Fruit fly (Drosophila melanogaster) whole organism, embryonic: ENCODE measurements around the gene LysB.

Source experiments
- Atf-2 ChIP-seq: fragments of 200-800 bp; sonication (Bioruptor generic); optimal IDR thresholded peaks from 2 replicates; lab custom pipeline; 2016; ENCODE audit warnings: missing biosample characterization, missing genetic modification characterization
- Atf6 ChIP-seq: fragments of 200-800 bp; sonication (Bioruptor generic); IDR thresholded peaks from 2 replicates; pipeline ENCODE4 v1.3.6; 2022; ENCODE audit warnings: missing biosample characterization, missing genetic modification characterization
- Bgb ChIP-seq: fragments of 200-800 bp; sonication (Bioruptor generic); IDR thresholded peaks from 2 replicates; pipeline ENCODE4 v1.3.6; 2022; ENCODE audit warnings: missing biosample characterization, missing genetic modification characterization; ENCODE audit not compliant: partially characterized antibody
- BtbVII ChIP-seq: fragments of 200-800 bp; sonication (Bioruptor generic); optimal IDR thresholded peaks from 3 replicates; lab custom pipeline; 2017; ENCODE audit warnings: missing biosample characterization, mild to moderate bottlenecking, missing genetic modification characterization
- CG10147 ChIP-seq: fragments of 200-800 bp; sonication (Bioruptor generic); optimal IDR thresholded peaks from 2 replicates; lab custom pipeline; 2019; ENCODE audit warnings: missing biosample characterization, mild to moderate bottlenecking, missing genetic modification characterization, moderate library complexity
- CG1024 ChIP-seq: fragments of 200-800 bp; sonication (Bioruptor generic); IDR thresholded peaks from 2 replicates; pipeline ENCODE4 v1.3.6; 2022; ENCODE audit warnings: missing biosample characterization, missing genetic modification characterization
- CG11093 ChIP-seq: fragments of 200-800 bp; sonication (Bioruptor generic); IDR thresholded peaks from 3 replicates; pipeline ENCODE4 v1.3.6; 2022; ENCODE audit warnings: missing biosample characterization, missing genetic modification characterization
- CG12219 ChIP-seq: fragments of 200-800 bp; sonication (Bioruptor generic); optimal IDR thresholded peaks from 3 replicates; lab custom pipeline; 2018; ENCODE audit warnings: missing biosample characterization, mild to moderate bottlenecking, missing genetic modification characterization
- CG13894 ChIP-seq: fragments of 200-800 bp; sonication (Bioruptor generic); optimal IDR thresholded peaks from 3 replicates; lab custom pipeline; 2018; ENCODE audit warnings: missing biosample characterization, mild to moderate bottlenecking, missing genetic modification characterization, moderate library complexity
- CG14667 ChIP-seq: fragments of 200-800 bp; sonication (Bioruptor generic); IDR thresholded peaks from 2 replicates; pipeline ENCODE4 v1.3.6; 2022; ENCODE audit warnings: missing biosample characterization, missing genetic modification characterization
- CG15073 ChIP-seq: fragments of 200-800 bp; sonication (Bioruptor generic); optimal IDR thresholded peaks from 2 replicates; lab custom pipeline; 2016; ENCODE audit warnings: missing biosample characterization, missing genetic modification characterization
- CG16813 ChIP-seq: fragments of 200-800 bp; sonication (Bioruptor generic); IDR thresholded peaks from 3 replicates; pipeline ENCODE4 v1.3.6; 2022; ENCODE audit warnings: missing biosample characterization, missing genetic modification characterization; ENCODE audit not compliant: partially characterized antibody
- CG16815 ChIP-seq: fragments of 200-800 bp; sonication (Bioruptor generic); optimal IDR thresholded peaks from 3 replicates; lab custom pipeline; 2017; ENCODE audit warnings: missing biosample characterization, mild to moderate bottlenecking, missing genetic modification characterization
- CG16863 ChIP-seq: fragments of 200-800 bp; sonication (Bioruptor generic); optimal IDR thresholded peaks from 3 replicates; lab custom pipeline; 2016; ENCODE audit warnings: missing biosample characterization, missing genetic modification characterization
- CG2712 ChIP-seq: fragments of 200-800 bp; optimal IDR thresholded peaks from 3 replicates; lab custom pipeline; 2019; ENCODE audit warnings: missing biosample characterization, mild to moderate bottlenecking, missing genetic modification characterization, moderate library complexity
- CG31224 ChIP-seq: fragments of 200-800 bp; sonication (Bioruptor generic); IDR thresholded peaks from 2 replicates; pipeline ENCODE4 v1.3.6; 2022; ENCODE audit warnings: missing biosample characterization, missing genetic modification characterization
- CG3995 ChIP-seq: fragments of 200-800 bp; sonication (Bioruptor generic); optimal IDR thresholded peaks from 3 replicates; lab custom pipeline; 2016; ENCODE audit warnings: missing biosample characterization, missing genetic modification characterization
- CG4707 ChIP-seq: fragments of 200-800 bp; sonication (Bioruptor generic); optimal IDR thresholded peaks from 2 replicates; lab custom pipeline; 2018; ENCODE audit warnings: missing biosample characterization, mild to moderate bottlenecking, missing genetic modification characterization, moderate library complexity
- CG5245 ChIP-seq: fragments of 200-800 bp; sonication (Bioruptor generic); optimal IDR thresholded peaks from 3 replicates; lab custom pipeline; 2016; ENCODE audit warnings: missing biosample characterization, missing genetic modification characterization
- CG6254 ChIP-seq: fragments of 200-800 bp; sonication (Bioruptor generic); optimal IDR thresholded peaks from 3 replicates; lab custom pipeline; 2017; ENCODE audit warnings: mild to moderate bottlenecking, missing biosample characterization, missing genetic modification reagents, missing genetic modification characterization
- CG7745 ChIP-seq: fragments of 200-800 bp; sonication (Bioruptor generic); optimal IDR thresholded peaks from 2 replicates; lab custom pipeline; 2018; ENCODE audit warnings: missing biosample characterization, mild to moderate bottlenecking, missing genetic modification characterization, moderate library complexity
- CG7987 ChIP-seq: fragments of 200-800 bp; sonication (Bioruptor generic); optimal IDR thresholded peaks from 2 replicates; lab custom pipeline; 2018; ENCODE audit warnings: missing biosample characterization, mild to moderate bottlenecking, missing genetic modification characterization, moderate library complexity
- CG9932 ChIP-seq: fragments of 200-800 bp; sonication (Bioruptor generic); IDR thresholded peaks from 2 replicates; pipeline ENCODE4 v1.3.6; 2022; ENCODE audit warnings: missing biosample characterization, missing genetic modification characterization
- CoRest ChIP-seq: fragments of 200-800 bp; sonication (Bioruptor generic); optimal IDR thresholded peaks from 3 replicates; lab custom pipeline; 2018; ENCODE audit warnings: missing biosample characterization, mild to moderate bottlenecking, missing genetic modification characterization, moderate library complexity
- D ChIP-seq, 2 experiments: fragments of 200-800 bp in 1 of 2; fragments of >200 bp in 1 of 2; sonication (Bioruptor generic) in 1 of 2; optimal IDR thresholded peaks; 2 replicates in 1 of 2; 3 replicates in 1 of 2; lab custom pipeline; 2017; ENCODE audit warnings: mild to moderate bottlenecking in 1 of 2, missing biosample characterization in 1 of 2, missing genetic modification characterization in 1 of 2, missing genetic modification reagents in 1 of 2
- Deaf1 ChIP-seq: fragments of 200-800 bp; optimal IDR thresholded peaks from 3 replicates; lab custom pipeline; 2019; ENCODE audit warnings: missing biosample characterization, mild to moderate bottlenecking, missing genetic modification characterization, moderate library complexity
- Dip2 ChIP-seq: fragments of 200-800 bp; sonication (Bioruptor generic); IDR thresholded peaks from 2 replicates; pipeline ENCODE4 v1.3.6; 2022; ENCODE audit warnings: missing biosample characterization, missing genetic modification characterization
- Dp ChIP-seq: fragments of 200-800 bp; sonication (Bioruptor generic); optimal IDR thresholded peaks from 2 replicates; lab custom pipeline; 2018; ENCODE audit warnings: missing biosample characterization, mild to moderate bottlenecking, missing genetic modification characterization, moderate library complexity
- Drgx ChIP-seq: fragments of 200-800 bp; sonication (Bioruptor generic); IDR thresholded peaks from 2 replicates; pipeline ENCODE4 v1.3.6; 2022; ENCODE audit warnings: missing biosample characterization, missing genetic modification characterization
- ERR ChIP-seq: fragments of 200-800 bp; sonication (Bioruptor generic); optimal IDR thresholded peaks from 2 replicates; lab custom pipeline; 2016; ENCODE audit warnings: missing biosample characterization, missing genetic modification characterization
- Fer2 ChIP-seq: fragments of 200-800 bp; sonication (Bioruptor generic); optimal IDR thresholded peaks from 2 replicates; lab custom pipeline; 2018; ENCODE audit warnings: missing biosample characterization, mild to moderate bottlenecking, missing genetic modification characterization, moderate library complexity
- Hr39 ChIP-seq: fragments of >200 bp; optimal IDR thresholded peaks from 2 replicates; lab custom pipeline; 2017
- Rfx ChIP-seq: fragments of 200-800 bp; sonication (Bioruptor generic); IDR thresholded peaks from 2 replicates; pipeline ENCODE4 v1.3.6; 2022; ENCODE audit warnings: missing biosample characterization, missing genetic modification characterization
- abd-A ChIP-seq: fragments of 200-800 bp; sonication (Bioruptor generic); optimal IDR thresholded peaks from 3 replicates; lab custom pipeline; 2019; ENCODE audit warnings: missing biosample characterization, mild to moderate bottlenecking, missing genetic modification characterization, moderate library complexity
- btn ChIP-seq: fragments of 200-800 bp; sonication (Bioruptor generic); optimal IDR thresholded peaks from 2 replicates; lab custom pipeline; 2016; ENCODE audit warnings: missing biosample characterization, missing genetic modification characterization
- cg ChIP-seq: fragments of 200-800 bp; sonication (Bioruptor generic); optimal IDR thresholded peaks from 3 replicates; lab custom pipeline; 2019; ENCODE audit warnings: missing biosample characterization, mild to moderate bottlenecking, missing genetic modification characterization, moderate library complexity
- croc ChIP-seq: fragments of 200-800 bp; sonication (Bioruptor generic); conservative IDR thresholded peaks from 3 replicates; pipeline ENCODE4 v1.3.6; 2022; ENCODE audit warnings: missing biosample characterization, missing genetic modification characterization
- crol ChIP-seq: fragments of 200-800 bp; sonication (Bioruptor generic); IDR thresholded peaks from 2 replicates; pipeline ENCODE4 v1.3.6; 2022; ENCODE audit warnings: missing biosample characterization, missing genetic modification characterization
- fd96Cb ChIP-seq: fragments of 200-800 bp; sonication (Bioruptor generic); optimal IDR thresholded peaks from 2 replicates; lab custom pipeline; 2018; ENCODE audit warnings: missing biosample characterization, mild to moderate bottlenecking, missing genetic modification characterization, moderate library complexity
- gt ChIP-seq: fragments of 200-800 bp; sonication (Bioruptor generic); IDR thresholded peaks from 2 replicates; pipeline ENCODE4 v1.3.6; 2022; ENCODE audit warnings: missing biosample characterization, missing genetic modification characterization
- her ChIP-seq: fragments of 200-800 bp; sonication (Bioruptor generic); optimal IDR thresholded peaks from 2 replicates; lab custom pipeline; 2016; ENCODE audit warnings: missing biosample characterization, missing genetic modification characterization
- hkb ChIP-seq, 2 experiments: fragments of 200-800 bp in 1 of 2; fragments of >200 bp in 1 of 2; sonication (Bioruptor generic) in 1 of 2; IDR thresholded peaks in 1 of 2; optimal IDR thresholded peaks in 1 of 2; 2 replicates each; pipeline versions ENCODE4 v1.3.6 to Lab custom; 2017 to 2022; ENCODE audit warnings: missing biosample characterization in 1 of 2, missing genetic modification characterization in 1 of 2
- jing ChIP-seq: fragments of 200-800 bp; sonication (Bioruptor generic); optimal IDR thresholded peaks from 2 replicates; lab custom pipeline; 2018; ENCODE audit warnings: missing biosample characterization, mild to moderate bottlenecking, missing genetic modification characterization
- kah ChIP-seq: fragments of 200-800 bp; sonication (Bioruptor generic); optimal IDR thresholded peaks from 2 replicates; lab custom pipeline; 2018; ENCODE audit warnings: missing biosample characterization, mild to moderate bottlenecking, missing genetic modification characterization
- klu ChIP-seq: fragments of 200-800 bp; sonication (Bioruptor generic); IDR thresholded peaks from 2 replicates; pipeline ENCODE4 v1.3.6; 2022; ENCODE audit warnings: missing biosample characterization, missing genetic modification characterization
- kni ChIP-seq: fragments of 200-800 bp; sonication (Bioruptor generic); optimal IDR thresholded peaks from 3 replicates; lab custom pipeline; 2017; ENCODE audit warnings: mild to moderate bottlenecking, missing biosample characterization, missing genetic modification reagents, missing genetic modification characterization
- lbe ChIP-seq: fragments of 200-800 bp; sonication (Bioruptor generic); optimal IDR thresholded peaks from 2 replicates; lab custom pipeline; 2016; ENCODE audit warnings: missing biosample characterization, mild to moderate bottlenecking, missing genetic modification characterization
- sens ChIP-seq: fragments of 200-800 bp; sonication (Bioruptor generic); peaks from one replicate; lab custom pipeline; 2016; ENCODE audit warnings: missing biosample characterization, missing genetic modification characterization

The LysB gene

DNA sequence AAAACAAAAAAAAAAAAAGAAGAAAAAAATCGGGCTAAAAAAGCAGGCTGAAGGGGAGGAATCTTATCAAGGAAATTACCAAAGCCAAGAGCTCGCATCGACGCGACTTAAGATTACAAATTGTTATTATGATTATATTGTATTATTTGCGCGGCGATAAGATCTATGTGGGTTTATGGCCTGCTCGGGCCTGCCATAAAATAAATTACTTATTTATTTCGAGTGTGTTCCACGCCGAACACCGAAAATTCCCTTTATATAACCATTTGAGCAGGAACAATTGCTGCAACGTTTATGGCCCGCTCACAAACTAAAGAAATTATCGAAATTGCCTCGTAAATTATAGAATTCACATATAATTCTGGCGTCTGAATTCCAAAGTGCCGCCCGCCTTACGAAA is 37.6 kb upstream of the LysB start (continued):
- TF ChIP-seq Fer2 (tag; lab: Kevin White, UChicago) (no peak), CG13894 (no peak), D (optimal IDR thresholded peaks at IDR 0.05; lab: Kevin White, UChicago) (no peak), D (GFP tag; optimal IDR thresholded peaks at IDR 0.05; lab: Kevin White, UChicago) (no peak), klu (no peak)

DNA sequence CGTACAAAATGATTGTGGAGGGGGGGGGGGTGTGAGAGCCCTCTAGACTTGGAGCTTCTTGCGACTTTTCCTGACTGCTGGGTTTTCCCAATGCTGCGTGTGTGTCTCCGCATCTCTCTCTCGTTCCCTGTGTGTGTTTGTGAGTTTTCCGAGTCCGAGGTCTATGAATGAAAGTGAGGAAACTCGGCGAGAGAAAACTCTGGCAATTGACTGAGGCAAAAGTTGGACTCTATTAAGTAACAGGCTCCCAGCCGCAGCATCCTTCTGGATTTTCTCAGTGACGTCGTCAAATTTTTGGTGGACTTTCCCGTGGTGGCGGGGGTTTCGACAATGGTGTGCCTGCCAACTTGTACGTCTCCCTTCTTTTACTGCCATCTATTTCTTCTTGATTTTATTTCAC is 36.6 kb upstream of the LysB start:
- TF ChIP-seq CoRest (tag; lab: Kevin White, UChicago) (no peak), her (no peak), Atf-2 (no peak), lbe (no peak), abd-A (tag; lab: Kevin White, UChicago) (peak; percentile 75), CG13894 (peak; percentile 26), fd96Cb (tag; lab: Kevin White, UChicago) (no peak), CG3995 (GFP tag; lab: Kevin White, UChicago) (no peak), crol (GFP tag; lab: Robert Waterston, UW) (peak; percentile 43; the same call in 1 of the 2 replicates), CG31224 (GFP tag; lab: Robert Waterston, UW) (peak; percentile 95), Deaf1 (peak; percentile 2), Bgb (GFP tag; lab: Robert Waterston, UW) (0 out of 2 replicates have a peak, but pooled peaks have one; percentile 19)
- TF ChIP-seq, all 482 proteins: peak for 6

DNA sequence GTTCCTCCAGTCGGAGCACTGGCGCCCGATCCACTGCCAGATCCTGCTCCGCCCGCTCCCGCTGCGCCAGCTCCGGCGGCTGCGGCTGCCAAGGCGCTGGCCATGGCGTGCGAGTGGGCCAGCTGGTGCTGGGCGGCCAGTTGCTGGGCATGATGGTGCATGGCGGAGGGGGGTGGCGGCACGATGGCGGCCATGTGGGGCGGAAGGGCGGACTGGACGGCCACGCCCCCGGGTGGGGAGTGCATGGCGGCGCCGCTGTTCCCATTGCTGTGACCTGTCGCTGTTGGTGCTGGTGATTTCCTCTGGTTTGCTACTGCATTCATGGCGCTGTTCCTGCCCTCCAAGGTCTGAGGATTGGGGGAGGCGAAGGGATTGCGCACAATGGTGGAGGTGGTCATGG is 34.3 kb upstream of the LysB start:
- no peak for TF ChIP-seq kah (GFP tag; lab: Kevin White, UChicago)
- TF ChIP-seq CG4707 (GFP tag; lab: Kevin White, UChicago): no peak
- TF ChIP-seq CG2712: no peak
- no peak for TF ChIP-seq kni
- TF ChIP-seq Dip2 (GFP tag; lab: Robert Waterston, UW): peak; percentile 33; the same call in 1 of the 2 replicates
- no peak for TF ChIP-seq croc
- TF ChIP-seq CG14667 (GFP tag; lab: Robert Waterston, UW): peak; percentile 16; the same call in 1 of the 2 replicates
- TF ChIP-seq BtbVII (GFP tag; lab: Kevin White, UChicago): no peak
- no peak for TF ChIP-seq Drgx (GFP tag; lab: Robert Waterston, UW)
- TF ChIP-seq hkb (optimal IDR thresholded peaks at IDR 0.05; lab: Kevin White, UChicago): no peak
- TF ChIP-seq hkb (GFP tag; IDR thresholded peaks at IDR 0.05; lab: Robert Waterston, UW): no peak
- TF ChIP-seq CG16863 (GFP tag; lab: Kevin White, UChicago): no peak
- no peak for TF ChIP-seq CG16815
- no peak for TF ChIP-seq CG7987 (GFP tag; lab: Kevin White, UChicago)
- no peak for TF ChIP-seq ERR (GFP tag; lab: Kevin White, UChicago)
- TF ChIP-seq CG11093: no peak
- TF ChIP-seq Dp: no peak
- TF ChIP-seq CG5245 (GFP tag; lab: Kevin White, UChicago): no peak
- TF ChIP-seq CG16813 (GFP tag; lab: Robert Waterston, UW): 0 out of 3 replicates have a peak, but pooled peaks have one; percentile 12
- no peak for TF ChIP-seq CG10147 (GFP tag; lab: Kevin White, UChicago)
- no peak for TF ChIP-seq CG15073 (GFP tag; lab: Kevin White, UChicago)
- peak; percentile 17 for TF ChIP-seq sens
- 0 out of 2 replicates have a peak, but pooled peaks have one; percentile 22 for TF ChIP-seq crol (GFP tag; lab: Robert Waterston, UW)
- TF ChIP-seq CG12219 (GFP tag; lab: Kevin White, UChicago): no peak
- no peak for TF ChIP-seq jing (GFP tag; lab: Kevin White, UChicago)
- TF ChIP-seq btn (GFP tag; lab: Kevin White, UChicago): no peak
- no peak for TF ChIP-seq CG9932
- no peak for TF ChIP-seq CG7745 (tag; lab: Kevin White, UChicago)
- TF ChIP-seq CG1024 (GFP tag; lab: Robert Waterston, UW): no peak
- no peak for TF ChIP-seq gt (GFP tag; lab: Robert Waterston, UW)
- TF ChIP-seq CG6254: no peak
- TF ChIP-seq Rfx: no peak
- peak; percentile 47 for TF ChIP-seq Hr39
- no peak for TF ChIP-seq Atf6 (GFP tag; lab: Robert Waterston, UW)
- TF ChIP-seq cg (GFP tag; lab: Kevin White, UChicago): no peak
